Fruit fly (Drosophila melanogaster): ENCODE measurements around the gene tal-AA.

dm6 chr3R:13796071-13796470 is 16.8 kb upstream of the tal-AA start:
- TF ChIP-seq toy (GFP tag; IDR thresholded peaks at IDR 0.05) (no peak), ssp (GFP tag; IDR thresholded peaks at IDR 0.05) (no peak), CG1602 (GFP tag; optimal IDR thresholded peaks at IDR 0.05) (peak; percentile 15), nerfin-1 (tag; optimal IDR thresholded peaks at IDR 0.05) (peak; percentile 30), cg (GFP tag; optimal IDR thresholded peaks at IDR 0.05) (no peak), CG10654 (GFP tag; optimal IDR thresholded peaks at IDR 0.05) (no peak), CG12299 (tag; optimal IDR thresholded peaks at IDR 0.05) (no peak)
